Fruit fly (Drosophila melanogaster) Kc167 (cell line): ENCODE results near the gene hfw.

ENCODE experiments used
- Myc ChIP-seq: fragments of >200 bp; optimal IDR thresholded peaks from 2 replicates; lab custom pipeline; 2017; ENCODE audit warnings: missing external identifiers
- Sin3A ChIP-seq: fragments of >200 bp; optimal IDR thresholded peaks from 2 replicates; lab custom pipeline; 2018; ENCODE audit warnings: missing external identifiers
- h ChIP-seq: fragments of >200 bp; optimal IDR thresholded peaks from 3 replicates; lab custom pipeline; 2018; ENCODE audit warnings: missing external identifiers
- insv ChIP-seq: fragments of >200 bp; optimal IDR thresholded peaks from 3 replicates; lab custom pipeline; 2018; ENCODE audit warnings: missing external identifiers
- psq ChIP-seq: fragments of >200 bp; optimal IDR thresholded peaks from 2 replicates; lab custom pipeline; 2017; ENCODE audit warnings: missing external identifiers
- ttk ChIP-seq: sonication (Bioruptor generic); optimal IDR thresholded peaks from 2 replicates; lab custom pipeline; 2017; ENCODE audit warnings: missing external identifiers

dm6 chrX:1647876-1648275 lies 21.5 kb upstream of the hfw start:
- no peak for TF ChIP-seq h (lab: Kevin White, UChicago)
- no peak for TF ChIP-seq ttk (lab: Kevin White, UChicago)
- TF ChIP-seq psq (lab: Kevin White, UChicago), result no peak
- no peak for TF ChIP-seq Sin3A (lab: Kevin White, UChicago)
- no peak for TF ChIP-seq insv (lab: Kevin White, UChicago)
- no peak for TF ChIP-seq Myc (lab: Kevin White, UChicago)
